Worm (Caenorhabditis elegans) whole organism, L3 larva: ENCODE data around the gene ifbp-1.

ENCODE experiments used
- R02D3.7 ChIP-seq: fragments of 150-350 bp; optimal IDR thresholded peaks from 2 replicates; lab custom pipeline; 2014; ENCODE audit warnings: missing biosample characterization, missing genetic modification characterization
- ZK546.5 ChIP-seq: sonication (generic microtip); optimal IDR thresholded peaks from 2 replicates; lab custom pipeline; 2017; ENCODE audit warnings: missing biosample characterization, missing genetic modification characterization
- aly-2 ChIP-seq: fragments of 150-350 bp; optimal IDR thresholded peaks from 2 replicates; lab custom pipeline; 2014; ENCODE audit warnings: missing biosample characterization, missing genetic modification characterization
- ama-1 ChIP-seq: fragments of 150-350 bp; optimal IDR thresholded peaks from 2 replicates; lab custom pipeline; 2018
- ceh-16 ChIP-seq: sonication (generic microtip); optimal IDR thresholded peaks from 2 replicates; lab custom pipeline; 2017; ENCODE audit warnings: missing biosample characterization, missing genetic modification characterization
- ceh-82 ChIP-seq: fragments of 150-350 bp; optimal IDR thresholded peaks from 2 replicates; lab custom pipeline; 2014; ENCODE audit warnings: missing biosample characterization, missing genetic modification characterization
- daf-12 ChIP-seq: fragments of 150-350 bp; optimal IDR thresholded peaks from 2 replicates; lab custom pipeline; 2014; ENCODE audit warnings: missing biosample characterization, missing genetic modification reagents, missing genetic modification characterization
- egl-27 ChIP-seq: sonication (generic microtip); optimal IDR thresholded peaks from 4 replicates; lab custom pipeline; 2017; ENCODE audit warnings: missing biosample characterization, missing genetic modification reagents, missing genetic modification characterization
- egl-5 ChIP-seq: fragments of 150-350 bp; optimal IDR thresholded peaks from 2 replicates; lab custom pipeline; 2017; ENCODE audit warnings: missing biosample characterization, missing genetic modification reagents, missing genetic modification characterization, inconsistent platforms
- elt-2 ChIP-seq: sonication (generic microtip); optimal IDR thresholded peaks from 2 replicates; lab custom pipeline; 2016; ENCODE audit warnings: missing genetic modification reagents, mild to moderate bottlenecking, missing genetic modification characterization, missing compliant biosample characterization
- elt-3 ChIP-seq, 3 experiments: fragments of 150-350 bp in 1 of 3; sonication (generic microtip) in 2 of 3; optimal IDR thresholded peaks; 2 replicates in 2 of 3; 4 replicates in 1 of 3; lab custom pipeline; 2014 to 2017; ENCODE audit warnings: missing biosample characterization in 3 of 3, missing genetic modification characterization in 3 of 3
- eor-1 ChIP-seq, 2 experiments: fragments of 150-350 bp; optimal IDR thresholded peaks; 2 replicates each; lab custom pipeline; 2014 to 2018; ENCODE audit warnings: missing biosample characterization in 2 of 2, missing genetic modification characterization in 2 of 2
- fkh-10 ChIP-seq: sonication (generic microtip); optimal IDR thresholded peaks from 2 replicates; lab custom pipeline; 2017; ENCODE audit warnings: missing biosample characterization, missing genetic modification reagents, missing genetic modification characterization
- fkh-2 ChIP-seq: fragments of 150-350 bp; optimal IDR thresholded peaks from 2 replicates; lab custom pipeline; 2014; ENCODE audit warnings: missing biosample characterization, missing genetic modification reagents, missing genetic modification characterization
- fos-1 ChIP-seq: fragments of 150-350 bp; optimal IDR thresholded peaks from 2 replicates; lab custom pipeline; 2014; ENCODE audit warnings: missing biosample characterization, missing genetic modification characterization
- jun-1 ChIP-seq: fragments of 150-350 bp; optimal IDR thresholded peaks from 2 replicates; lab custom pipeline; 2014; ENCODE audit warnings: missing biosample characterization, missing genetic modification reagents, missing genetic modification characterization
- lin-15B ChIP-seq: fragments of 150-350 bp; optimal IDR thresholded peaks from 2 replicates; lab custom pipeline; 2014; ENCODE audit warnings: missing biosample characterization, missing genetic modification characterization
- lin-39 ChIP-seq: fragments of 150-350 bp; optimal IDR thresholded peaks from 2 replicates; lab custom pipeline; 2018; ENCODE audit warnings: missing biosample characterization, missing genetic modification reagents, missing genetic modification characterization
- lsy-12 ChIP-seq: sonication (generic microtip); optimal IDR thresholded peaks from 2 replicates; lab custom pipeline; 2016; ENCODE audit warnings: mild to moderate bottlenecking, missing genetic modification characterization, missing compliant biosample characterization
- mdl-1 ChIP-seq: fragments of 150-350 bp; optimal IDR thresholded peaks from 2 replicates; lab custom pipeline; 2014; ENCODE audit warnings: missing biosample characterization, missing genetic modification characterization
- nfya-1 ChIP-seq: sonication (generic microtip); optimal IDR thresholded peaks from 2 replicates; lab custom pipeline; 2017; ENCODE audit warnings: missing genetic modification characterization, mild to moderate bottlenecking, missing compliant biosample characterization, antibody characterized with exemption, moderate library complexity; ENCODE audit not compliant: insufficient read depth
- nhr-12 ChIP-seq: fragments of 150-350 bp; optimal IDR thresholded peaks from 2 replicates; lab custom pipeline; 2014; ENCODE audit warnings: missing biosample characterization, missing genetic modification characterization
- nhr-23 ChIP-seq: fragments of 150-350 bp; optimal IDR thresholded peaks from 2 replicates; lab custom pipeline; 2014; ENCODE audit warnings: missing biosample characterization, missing genetic modification reagents, missing genetic modification characterization
- nhr-25 ChIP-seq: sonication (generic microtip); optimal IDR thresholded peaks from 2 replicates; lab custom pipeline; 2017; ENCODE audit warnings: missing biosample characterization, missing genetic modification characterization
- nhr-28 ChIP-seq: fragments of 150-350 bp; optimal IDR thresholded peaks from 2 replicates; lab custom pipeline; 2014; ENCODE audit warnings: missing biosample characterization, missing genetic modification characterization
- nhr-43 ChIP-seq: sonication (generic microtip); optimal IDR thresholded peaks from 2 replicates; lab custom pipeline; 2016; ENCODE audit warnings: mild to moderate bottlenecking, missing genetic modification characterization, missing compliant biosample characterization; ENCODE audit not compliant: poor library complexity, severe bottlenecking
- nhr-77 ChIP-seq: fragments of 150-350 bp; optimal IDR thresholded peaks from 2 replicates; lab custom pipeline; 2014; ENCODE audit warnings: missing biosample characterization, missing genetic modification characterization
- pha-4 ChIP-seq: fragments of 150-350 bp; optimal IDR thresholded peaks from 2 replicates; lab custom pipeline; 2014; ENCODE audit warnings: missing biosample characterization, missing genetic modification reagents, missing genetic modification characterization
- sea-2 ChIP-seq: fragments of 150-350 bp; sonication (generic microtip); optimal IDR thresholded peaks from 4 replicates; lab custom pipeline; 2014; ENCODE audit warnings: missing biosample characterization, missing genetic modification reagents, missing genetic modification characterization
- zag-1 ChIP-seq: fragments of 150-350 bp; optimal IDR thresholded peaks from 2 replicates; lab custom pipeline; 2014; ENCODE audit warnings: missing biosample characterization, missing genetic modification characterization
- ztf-11 ChIP-seq: fragments of 150-350 bp; optimal IDR thresholded peaks from 2 replicates; lab custom pipeline; 2014; ENCODE audit warnings: missing biosample characterization, missing genetic modification characterization

Gene ifbp-1

ce11 chrV:13410688-13411087 lies 30.6 kb upstream of the ifbp-1 start, which contains the start of gene F53F1.4:
TSS of gene F53F1.4 (plus strand) at chrV:13411077.
- TF ChIP-seq nhr-25 (peak; percentile 69), elt-3 (tag; optimal IDR thresholded peaks at IDR 0.05; lab: Kevin White, UChicago) (no peak)

DNA sequence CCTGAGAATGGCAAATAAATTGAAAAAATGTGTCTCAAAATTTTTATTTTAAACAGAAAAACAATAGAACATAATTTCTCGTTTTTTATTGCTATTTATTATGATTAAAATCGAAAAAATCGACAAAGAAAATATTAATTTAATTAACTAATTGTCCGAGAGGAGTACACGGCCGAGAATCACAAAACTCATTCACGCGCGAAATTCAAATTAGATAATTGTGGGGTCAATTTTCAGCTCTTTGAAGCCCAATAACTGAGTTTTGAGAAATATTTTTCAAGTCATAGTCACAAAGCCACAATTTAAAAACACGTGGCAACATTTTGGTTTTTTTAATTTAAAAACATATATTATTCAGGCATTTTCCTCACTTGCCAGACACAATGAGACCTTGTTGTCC lies 29.0 kb upstream of the ifbp-1 start:
- TF ChIP-seq jun-1 = no peak
- no peak for TF ChIP-seq sea-2 (GFP tag; lab: Kevin White, UChicago)
- no peak for TF ChIP-seq fkh-10
- TF ChIP-seq nhr-23 (tag; lab: Kevin White, UChicago) = peak; percentile 8
- TF ChIP-seq zag-1 (tag; lab: Kevin White, UChicago) = no peak
- TF ChIP-seq ceh-16 = no peak
- TF ChIP-seq pha-4 = peak; percentile 41
- no peak for TF ChIP-seq egl-27 (tag; lab: Kevin White, UChicago)
- TF ChIP-seq ceh-82 (tag; lab: Kevin White, UChicago) = no peak
- no peak for TF ChIP-seq R02D3.7 (tag; lab: Kevin White, UChicago)
- TF ChIP-seq eor-1 (tag; optimal IDR thresholded peaks at IDR 0.05; lab: Kevin White, UChicago) = no peak
- TF ChIP-seq nhr-25 = no peak
- TF ChIP-seq nhr-77 (tag; lab: Kevin White, UChicago) = no peak
- peak; percentile 23 for TF ChIP-seq nhr-43 (tag; lab: Kevin White, UChicago)
- TF ChIP-seq nfya-1 (tag; lab: Kevin White, UChicago) = no peak
- no peak for TF ChIP-seq daf-12 (tag; lab: Kevin White, UChicago)

- TF ChIP-seq zag-1 (tag; lab: Kevin White, UChicago) (no peak), aly-2 (tag; lab: Kevin White, UChicago) (no peak), mdl-1 (tag; lab: Kevin White, UChicago) (no peak), nhr-28 (tag; lab: Kevin White, UChicago) (no peak), daf-12 (tag; lab: Kevin White, UChicago) (no peak), fkh-2 (tag; lab: Kevin White, UChicago) (no peak), ZK546.5 (tag; lab: Kevin White, UChicago) (no peak), ceh-16 (no peak), nfya-1 (tag; lab: Kevin White, UChicago) (no peak), lin-15B (tag; lab: Kevin White, UChicago) (no peak), egl-5 (no peak)
- TF ChIP-seq, all 47 proteins: peak for 0
These were observed 28.4 kb upstream of the ifbp-1 start for ce11 chrV:13408440-13408839.

- TF ChIP-seq elt-2 (tag; lab: Kevin White, UChicago) = peak; percentile 51
- TF ChIP-seq fos-1 = no peak
- no peak for TF ChIP-seq lsy-12 (tag; lab: Kevin White, UChicago)
These were observed 27.9 kb upstream of the ifbp-1 start, which contains the start of gene F53F1.3 for ce11 chrV:13407913-13408312. TSS of gene F53F1.3 (plus strand) at chrV:13408242.

DNA sequence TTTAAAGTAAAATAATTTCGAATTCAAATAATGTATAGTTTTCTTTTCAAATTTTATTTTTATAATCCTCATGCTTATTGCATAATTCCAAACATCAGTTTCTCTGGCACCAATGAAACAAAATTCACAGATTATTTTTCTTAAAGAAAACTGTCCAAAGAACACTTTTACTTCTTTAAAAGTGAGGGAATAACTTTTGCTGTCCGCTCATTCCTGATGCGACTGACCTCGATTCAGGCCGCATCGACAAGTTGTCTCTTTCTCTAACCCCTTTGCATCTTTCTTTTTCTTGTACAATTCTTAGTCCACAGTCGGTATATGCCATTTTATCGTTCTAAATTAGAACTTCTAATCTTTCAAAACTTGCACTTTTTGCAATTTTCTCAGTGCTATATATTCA lies 26.4 kb upstream of the ifbp-1 start, which contains the start of gene F53F1.2:
F53F1.2 (plus strand) TSS at position 306 of the 400 bp plus-strand sequence.
- TF ChIP-seq ama-1 (no peak), nhr-23 (tag; lab: Kevin White, UChicago) (peak; percentile 52)

- TF ChIP-seq egl-5 = no peak
- no peak for TF ChIP-seq elt-3 (tag; optimal IDR thresholded peaks at IDR 0.05; lab: Kevin White, UChicago)
- no peak for TF ChIP-seq nhr-12 (tag; lab: Kevin White, UChicago)
- peak; percentile 10 for TF ChIP-seq pha-4
These were observed 26.0 kb upstream of the ifbp-1 start, which contains the start of gene cutl-1 for ce11 chrV:13406032-13406431. TSS of gene cutl-1 (minus strand) at chrV:13406114.

- peak; percentile 93 for TF ChIP-seq lin-39 (tag; lab: Kevin White, UChicago)
- TF ChIP-seq ztf-11 = no peak
- peak; percentile 52 for TF ChIP-seq egl-5
These were observed 22.5 kb upstream of the ifbp-1 start for ce11 chrV:13402524-13402923.
